Fruit fly (Drosophila melanogaster) whole organism, prepupa: ENCODE results near the gene Lmpt.

Experiments
- CG10631 ChIP-seq: fragments of 200-800 bp; sonication (Bioruptor generic); optimal IDR thresholded peaks from 2 replicates; lab custom pipeline; 2016; ENCODE audit warnings: missing biosample characterization, missing genetic modification characterization
- CG11902 ChIP-seq: fragments of 200-800 bp; sonication (Bioruptor generic); optimal IDR thresholded peaks from 3 replicates; lab custom pipeline; 2016; ENCODE audit warnings: missing biosample characterization, missing genetic modification characterization
- CG15336 ChIP-seq: fragments of 200-800 bp; sonication (Bioruptor generic); IDR thresholded peaks from 2 replicates; pipeline ENCODE4 v1.3.6; 2022; ENCODE audit warnings: missing biosample characterization, missing genetic modification characterization
- CG1621 ChIP-seq: fragments of 200-800 bp; sonication (Bioruptor generic); optimal IDR thresholded peaks from 3 replicates; lab custom pipeline; 2018; ENCODE audit warnings: missing biosample characterization, mild to moderate bottlenecking, missing genetic modification characterization
- CG31627 ChIP-seq: fragments of 200-800 bp; sonication (Bioruptor generic); optimal IDR thresholded peaks from 3 replicates; lab custom pipeline; 2016; ENCODE audit warnings: missing biosample characterization, missing genetic modification characterization
- CG32006 ChIP-seq: fragments of 200-800 bp; sonication (Bioruptor generic); optimal IDR thresholded peaks from 3 replicates; lab custom pipeline; 2017; ENCODE audit warnings: missing biosample characterization, mild to moderate bottlenecking, missing genetic modification characterization
- CG3919 ChIP-seq: fragments of 200-800 bp; sonication (Bioruptor generic); optimal IDR thresholded peaks from 3 replicates; lab custom pipeline; 2016; ENCODE audit warnings: missing biosample characterization, missing genetic modification characterization
- CG4318 ChIP-seq: fragments of 200-800 bp; sonication (Bioruptor generic); optimal IDR thresholded peaks from 3 replicates; lab custom pipeline; 2017; ENCODE audit warnings: missing biosample characterization, mild to moderate bottlenecking, missing genetic modification characterization
- CG6276 ChIP-seq: fragments of 200-800 bp; sonication (Bioruptor generic); optimal IDR thresholded peaks from 2 replicates; lab custom pipeline; 2017; ENCODE audit warnings: missing biosample characterization, mild to moderate bottlenecking, missing genetic modification characterization
- CG6792 ChIP-seq: fragments of 200-800 bp; sonication (Bioruptor generic); optimal IDR thresholded peaks from 3 replicates; lab custom pipeline; 2016; ENCODE audit warnings: missing biosample characterization, missing genetic modification characterization
- CG6808 ChIP-seq: fragments of 200-800 bp; sonication (Bioruptor generic); optimal IDR thresholded peaks from 3 replicates; lab custom pipeline; 2017; ENCODE audit warnings: missing biosample characterization, missing genetic modification characterization, mild to moderate bottlenecking, moderate library complexity, missing genetic modification reagents
- CG7368 ChIP-seq: fragments of 200-800 bp; sonication (Bioruptor generic); optimal IDR thresholded peaks from 3 replicates; lab custom pipeline; 2016; ENCODE audit warnings: missing biosample characterization, missing genetic modification characterization
- CG8119 ChIP-seq: fragments of 200-800 bp; sonication (Bioruptor generic); IDR thresholded peaks from 3 replicates; pipeline ENCODE4 v1.3.6; 2022; ENCODE audit warnings: missing biosample characterization, missing genetic modification characterization
- CG8632 ChIP-seq: fragments of 200-800 bp; sonication (Bioruptor generic); optimal IDR thresholded peaks from 3 replicates; lab custom pipeline; 2016; ENCODE audit warnings: missing biosample characterization, missing genetic modification characterization
- CG9139 ChIP-seq: fragments of 200-800 bp; sonication (Bioruptor generic); optimal IDR thresholded peaks from 3 replicates; lab custom pipeline; 2017; ENCODE audit warnings: missing biosample characterization, mild to moderate bottlenecking, missing genetic modification characterization
- Eip78C ChIP-seq: fragments of 200-800 bp; sonication (Bioruptor generic); peaks from one replicate; lab custom pipeline; 2016; ENCODE audit warnings: missing biosample characterization, missing genetic modification characterization
- Eip93F ChIP-seq: fragments of 200-800 bp; sonication (Bioruptor generic); optimal IDR thresholded peaks from 2 replicates; lab custom pipeline; 2016; ENCODE audit warnings: missing biosample characterization, mild to moderate bottlenecking, missing genetic modification characterization
- Ets96B ChIP-seq: fragments of 200-800 bp; optimal IDR thresholded peaks from 2 replicates; lab custom pipeline; 2019; ENCODE audit warnings: missing biosample characterization, mild to moderate bottlenecking, missing genetic modification characterization, moderate library complexity
- Gug ChIP-seq: fragments of 200-800 bp; sonication (Bioruptor generic); IDR thresholded peaks from 2 replicates; pipeline ENCODE4 v1.3.6; 2022; ENCODE audit warnings: missing biosample characterization, missing genetic modification characterization
- Hr4 ChIP-seq: fragments of 200-800 bp; sonication (Bioruptor generic); optimal IDR thresholded peaks from 3 replicates; lab custom pipeline; 2016; ENCODE audit warnings: missing biosample characterization, missing genetic modification characterization
- Met ChIP-seq: fragments of 200-800 bp; sonication (Bioruptor generic); optimal IDR thresholded peaks from 3 replicates; lab custom pipeline; 2016; ENCODE audit warnings: missing biosample characterization, missing genetic modification characterization
- OdsH ChIP-seq: fragments of 200-800 bp; sonication (Bioruptor generic); optimal IDR thresholded peaks from 3 replicates; lab custom pipeline; 2016; ENCODE audit warnings: missing biosample characterization, missing genetic modification characterization
- Smox ChIP-seq: fragments of 200-800 bp; sonication (Bioruptor generic); optimal IDR thresholded peaks from 3 replicates; lab custom pipeline; 2016; ENCODE audit warnings: missing biosample characterization, missing genetic modification characterization
- Sox102F ChIP-seq: fragments of 200-800 bp; sonication (Bioruptor generic); optimal IDR thresholded peaks from 2 replicates; lab custom pipeline; 2016; ENCODE audit warnings: missing biosample characterization, mild to moderate bottlenecking, missing genetic modification characterization
- Sox14 ChIP-seq: fragments of 200-800 bp; sonication (Bioruptor generic); optimal IDR thresholded peaks from 3 replicates; lab custom pipeline; 2016; ENCODE audit warnings: missing biosample characterization, missing genetic modification characterization
- Sox15 ChIP-seq: fragments of 200-800 bp; sonication (Bioruptor generic); optimal IDR thresholded peaks from 3 replicates; lab custom pipeline; 2016; ENCODE audit warnings: missing biosample characterization, missing genetic modification characterization
- achi ChIP-seq: fragments of 200-800 bp; sonication (Bioruptor generic); optimal IDR thresholded peaks from 3 replicates; lab custom pipeline; 2016; ENCODE audit warnings: missing biosample characterization, missing genetic modification characterization
- acj6 ChIP-seq: fragments of 200-800 bp; sonication (Bioruptor generic); optimal IDR thresholded peaks from 3 replicates; lab custom pipeline; 2016; ENCODE audit warnings: missing biosample characterization, missing genetic modification characterization
- cyc ChIP-seq: fragments of 200-800 bp; sonication (Bioruptor generic); optimal IDR thresholded peaks from 3 replicates; lab custom pipeline; 2016; ENCODE audit warnings: missing biosample characterization, missing genetic modification characterization
- dsx ChIP-seq: fragments of 200-800 bp; optimal IDR thresholded peaks from 3 replicates; lab custom pipeline; 2019; ENCODE audit warnings: missing biosample characterization, mild to moderate bottlenecking, missing genetic modification characterization, moderate library complexity; ENCODE audit not compliant: poor library complexity, severe bottlenecking
- eg ChIP-seq: fragments of 200-800 bp; sonication (Bioruptor generic); IDR thresholded peaks from 3 replicates; pipeline ENCODE4 v1.3.6; 2022; ENCODE audit warnings: missing biosample characterization, missing genetic modification characterization
- fkh ChIP-seq: fragments of 200-800 bp; sonication (Bioruptor generic); optimal IDR thresholded peaks from 3 replicates; lab custom pipeline; 2017; ENCODE audit warnings: missing biosample characterization, mild to moderate bottlenecking, missing genetic modification characterization, moderate library complexity
- lz ChIP-seq: fragments of 200-800 bp; sonication (Bioruptor generic); optimal IDR thresholded peaks from 3 replicates; lab custom pipeline; 2016; ENCODE audit warnings: missing biosample characterization, missing genetic modification characterization
- pdm3 ChIP-seq: fragments of 200-800 bp; sonication (Bioruptor generic); optimal IDR thresholded peaks from 3 replicates; lab custom pipeline; 2016; ENCODE audit warnings: missing biosample characterization, missing genetic modification characterization
- spab ChIP-seq: fragments of 200-800 bp; sonication (Bioruptor generic); optimal IDR thresholded peaks from 2 replicates; lab custom pipeline; 2017; ENCODE audit warnings: missing biosample characterization, mild to moderate bottlenecking, missing genetic modification characterization, missing genetic modification reagents
- svp ChIP-seq: fragments of 200-800 bp; sonication (Bioruptor generic); peaks from one replicate; lab custom pipeline; 2016; ENCODE audit warnings: missing biosample characterization, missing genetic modification characterization
- topi ChIP-seq: fragments of 200-800 bp; sonication (Bioruptor generic); optimal IDR thresholded peaks from 3 replicates; lab custom pipeline; 2016; ENCODE audit warnings: missing biosample characterization, missing genetic modification characterization

Gene Lmpt

DNA sequence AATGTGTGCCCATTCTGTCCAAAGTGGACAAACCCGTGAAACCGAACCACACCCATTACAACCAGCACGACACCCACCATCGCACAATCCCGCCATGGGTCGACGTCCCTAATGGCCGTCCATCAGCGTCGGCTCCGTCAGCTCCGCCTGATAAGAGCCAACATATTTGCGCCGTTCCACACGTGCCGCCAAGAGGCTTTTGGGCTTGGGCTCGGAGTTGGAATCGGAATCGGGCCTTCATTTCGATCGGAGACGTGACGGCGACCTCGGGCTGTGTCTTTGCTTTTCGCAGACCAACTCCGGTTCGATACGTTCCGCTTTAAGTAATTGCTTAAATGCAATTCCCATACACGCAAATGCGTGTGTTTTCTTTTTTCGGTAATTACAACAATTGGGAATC lies 9.8 kb upstream of the Lmpt start:
- TF ChIP-seq Hr4 (GFP tag; lab: Kevin White, UChicago): no peak
- no peak for TF ChIP-seq Sox102F (GFP tag; lab: Kevin White, UChicago)
- TF ChIP-seq CG1621 (tag; lab: Kevin White, UChicago): no peak
- TF ChIP-seq achi: no peak
- TF ChIP-seq CG32006 (GFP tag; lab: Kevin White, UChicago): no peak
- TF ChIP-seq fkh (GFP tag; lab: Kevin White, UChicago): no peak
- TF ChIP-seq, all 60 proteins: peak for 0

DNA sequence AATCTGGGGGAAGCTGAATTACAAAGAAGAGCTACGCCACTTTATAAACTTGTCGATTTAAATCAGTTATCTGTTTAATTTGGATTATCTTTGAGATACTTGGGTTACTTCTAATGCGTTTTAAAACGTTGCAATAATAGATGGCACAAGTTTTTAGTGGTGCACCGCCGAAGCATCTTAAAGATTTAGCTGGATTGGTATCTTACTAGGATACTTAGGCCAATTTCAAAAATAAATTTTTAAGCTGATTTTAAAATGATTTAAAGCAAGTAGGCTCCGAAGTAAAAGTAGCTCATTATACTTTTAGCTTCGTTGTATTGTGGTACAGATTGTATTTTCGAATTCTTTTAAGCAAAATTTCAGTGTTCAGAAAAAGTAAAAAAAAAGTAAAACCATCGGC lies 6.3 kb upstream of the Lmpt start, which contains the start of gene sinah:
TSS of gene sinah (plus strand) at position 301 of the 400 bp plus-strand sequence.
- TF ChIP-seq CG8119 (GFP tag; lab: Robert Waterston, UW): no peak
- no peak for TF ChIP-seq eg (GFP tag; lab: Robert Waterston, UW)
- no peak for TF ChIP-seq Sox15

DNA sequence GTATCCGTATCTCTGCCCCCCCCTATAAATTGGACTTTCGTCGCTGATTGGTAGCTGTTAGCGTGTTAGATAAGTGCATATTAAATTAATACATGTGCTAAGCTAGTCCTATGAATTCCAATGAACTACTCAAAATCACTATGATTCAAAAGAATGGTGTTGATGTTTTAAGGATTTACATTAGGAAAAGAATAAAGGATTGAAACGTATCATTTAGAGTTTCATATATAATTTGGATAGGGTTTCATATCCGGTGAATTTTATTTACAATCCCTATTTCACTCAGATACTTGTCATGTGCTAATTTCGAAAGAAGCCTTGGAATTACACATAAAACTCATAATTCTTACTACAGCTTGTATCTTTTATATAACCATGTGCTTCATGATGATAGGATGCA lies 4.8 kb upstream of the Lmpt start, which contains the start of gene CG13029:
TSS of gene CG13029 (plus strand) at position 301 of the 400 bp plus-strand sequence.
- TF ChIP-seq CG6792 (no peak), CG6808 (GFP tag; lab: Kevin White, UChicago) (no peak), pdm3 (GFP tag; lab: Kevin White, UChicago) (no peak), Smox (no peak), Eip93F (GFP tag; lab: Kevin White, UChicago) (no peak), Ets96B (tag; lab: Kevin White, UChicago) (no peak), svp (GFP tag; lab: Kevin White, UChicago) (no peak), acj6 (GFP tag; lab: Kevin White, UChicago) (no peak), CG32006 (GFP tag; lab: Kevin White, UChicago) (no peak), Hr4 (GFP tag; lab: Kevin White, UChicago) (no peak), CG7368 (no peak)

DNA sequence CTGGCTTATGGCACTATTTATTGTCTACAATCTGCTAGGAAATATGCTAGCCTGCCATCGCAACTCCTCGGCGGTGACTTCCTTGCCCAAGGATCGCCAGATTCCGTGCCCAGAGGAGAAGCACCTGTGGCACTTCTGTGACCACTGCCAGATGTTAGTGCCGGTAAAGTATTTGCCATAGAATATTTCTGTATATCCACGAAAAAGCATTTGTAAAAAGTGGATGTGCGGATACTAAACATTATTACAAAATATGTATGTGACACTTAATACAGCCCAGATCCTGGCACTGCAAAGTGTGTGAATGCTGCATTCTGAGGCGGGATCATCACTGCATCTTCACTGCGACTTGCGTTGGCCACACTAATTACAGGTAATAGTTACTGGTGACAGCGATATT lies 4.2 kb upstream of the Lmpt start:
- TF ChIP-seq Gug (GFP tag; lab: Robert Waterston, UW) (no peak), Eip93F (GFP tag; lab: Kevin White, UChicago) (no peak), Hr4 (GFP tag; lab: Kevin White, UChicago) (no peak), CG8632 (GFP tag; lab: Kevin White, UChicago) (no peak), Met (no peak), CG3919 (no peak), CG31627 (GFP tag; lab: Kevin White, UChicago) (no peak), eg (GFP tag; lab: Robert Waterston, UW) (no peak), CG6792 (no peak), CG10631 (GFP tag; lab: Kevin White, UChicago) (no peak), OdsH (no peak), CG9139 (GFP tag; lab: Kevin White, UChicago) (no peak), fkh (GFP tag; lab: Kevin White, UChicago) (no peak), topi (GFP tag; lab: Kevin White, UChicago) (no peak), CG1621 (tag; lab: Kevin White, UChicago) (no peak), dsx (GFP tag; lab: Kevin White, UChicago) (no peak), Eip78C (GFP tag; lab: Kevin White, UChicago) (no peak), CG11902 (GFP tag; lab: Kevin White, UChicago) (no peak), acj6 (GFP tag; lab: Kevin White, UChicago) (no peak), CG15336 (no peak)

DNA sequence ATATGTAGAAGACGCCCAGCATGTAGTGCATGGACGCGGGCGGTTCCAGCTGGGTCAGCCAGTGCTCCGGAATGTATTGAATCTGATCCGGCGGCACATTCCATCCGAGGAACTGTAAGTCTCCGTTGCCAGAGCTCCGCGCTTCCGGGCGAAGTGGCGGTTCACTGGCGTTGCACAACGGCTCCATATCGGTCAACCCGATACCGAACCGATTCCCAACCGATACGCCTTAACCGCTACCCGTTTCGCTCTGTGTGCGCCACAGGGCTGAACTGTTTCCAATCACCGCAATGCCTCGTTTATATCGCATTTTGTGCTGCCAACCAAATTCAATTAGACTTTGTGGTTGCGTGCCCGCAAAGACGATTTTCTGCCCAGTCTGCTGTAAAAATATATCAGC lies 2.8 kb upstream of the Lmpt start, which contains the start of gene Rh4:
TSS of gene Rh4 (minus strand) at position 234 of the 400 bp plus-strand sequence.
- TF ChIP-seq fkh (GFP tag; lab: Kevin White, UChicago): no peak
- no peak for TF ChIP-seq Smox
- TF ChIP-seq cyc (GFP tag; lab: Kevin White, UChicago): no peak
- no peak for TF ChIP-seq CG7368
- no peak for TF ChIP-seq spab (GFP tag; lab: Kevin White, UChicago)
- TF ChIP-seq Sox14 (GFP tag; lab: Kevin White, UChicago): no peak
- no peak for TF ChIP-seq eg (GFP tag; lab: Robert Waterston, UW)
- no peak for TF ChIP-seq Hr4 (GFP tag; lab: Kevin White, UChicago)
- no peak for TF ChIP-seq Eip78C (GFP tag; lab: Kevin White, UChicago)
- no peak for TF ChIP-seq CG4318 (GFP tag; lab: Kevin White, UChicago)
- TF ChIP-seq lz (GFP tag; lab: Kevin White, UChicago): no peak
- TF ChIP-seq Gug (GFP tag; lab: Robert Waterston, UW): no peak
- TF ChIP-seq CG6276: no peak
